Worm (Caenorhabditis elegans): ENCODE results near the gene hlh-8.

Gene hlh-8

DNA sequence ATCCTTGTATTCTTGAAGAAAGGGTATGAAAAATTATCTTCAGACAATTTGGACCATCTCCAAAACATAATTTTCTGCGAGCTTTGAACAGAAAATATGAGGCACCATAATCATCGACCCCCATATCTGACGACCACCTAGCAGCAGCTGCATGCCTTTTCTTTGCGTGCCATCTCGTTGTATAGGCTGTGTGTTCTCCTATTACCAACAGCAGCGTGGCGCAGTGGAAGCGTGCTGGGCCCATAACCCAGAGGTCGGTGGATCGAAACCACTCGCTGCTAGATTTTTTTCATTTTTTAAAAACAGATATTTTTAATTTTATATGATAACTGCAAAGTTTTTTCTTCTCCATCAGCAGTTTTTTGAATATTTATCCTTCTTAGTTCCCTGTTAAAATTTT lies 39.7 kb downstream of the hlh-8 start:
- TF ChIP-seq F16B12.6 (tag; optimal IDR thresholded peaks at IDR 0.05): no peak
- TF ChIP-seq grh-1 (GFP tag; IDR thresholded peaks at IDR 0.05): no peak
- peak; percentile 41 for TF ChIP-seq unc-86 (tag; optimal IDR thresholded peaks at IDR 0.05)
- TF ChIP-seq irx-1 (tag; optimal IDR thresholded peaks at IDR 0.05): no peak
- no peak for TF ChIP-seq aly-2 (tag; optimal IDR thresholded peaks at IDR 0.05)
- peak; percentile 35 for TF ChIP-seq nhr-71 (tag; optimal IDR thresholded peaks at IDR 0.05)
- TF ChIP-seq mdl-1 (tag; optimal IDR thresholded peaks at IDR 0.05): peak in 1 of 2 experiments; percentile 4
- TF ChIP-seq lin-15B (tag; optimal IDR thresholded peaks at IDR 0.05): no peak
- TF ChIP-seq nhr-237 (tag; optimal IDR thresholded peaks at IDR 0.05): no peak
- no peak for TF ChIP-seq nhr-11 (tag; optimal IDR thresholded peaks at IDR 0.05)
- TF ChIP-seq ceh-8 (GFP tag; optimal IDR thresholded peaks at IDR 0.05): no peak
- no peak for TF ChIP-seq efl-1 (optimal IDR thresholded peaks at IDR 0.05)
- peak in 1 of 2 experiments; percentile 82 for TF ChIP-seq efl-1 (GFP tag; optimal IDR thresholded peaks at IDR 0.05 in 1 of 2)
- TF ChIP-seq elt-3 (tag; optimal IDR thresholded peaks at IDR 0.05): no peak
- no peak for TF ChIP-seq xbp-1 (tag; optimal IDR thresholded peaks at IDR 0.05)
- no peak for TF ChIP-seq pag-3 (tag; optimal IDR thresholded peaks at IDR 0.05; ENCODE audit: borderline replicate concordance, insufficient read depth)
- no peak for TF ChIP-seq efl-3 (GFP tag; optimal IDR thresholded peaks at IDR 0.05)
- no peak for TF ChIP-seq zip-4 (GFP tag; optimal IDR thresholded peaks at IDR 0.05)
- no peak for TF ChIP-seq hpl-2 (GFP tag; optimal IDR thresholded peaks at IDR 0.05)
- peak; percentile 3 for TF ChIP-seq snu-23 (GFP tag; optimal IDR thresholded peaks at IDR 0.05)
- TF ChIP-seq sup-37 (GFP tag; optimal IDR thresholded peaks at IDR 0.05): no peak
- TF ChIP-seq sox-4 (tag; optimal IDR thresholded peaks at IDR 0.05): no peak
- no peak for TF ChIP-seq hlh-17 (GFP tag; optimal IDR thresholded peaks at IDR 0.05; ENCODE audit: borderline replicate concordance)
- TF ChIP-seq ceh-90 (tag; optimal IDR thresholded peaks at IDR 0.05): no peak
- no peak for TF ChIP-seq fkh-10 (GFP tag; optimal IDR thresholded peaks at IDR 0.05)
- TF ChIP-seq nhr-20 (tag; optimal IDR thresholded peaks at IDR 0.05): no peak
- TF ChIP-seq hlh-4 (tag; optimal IDR thresholded peaks at IDR 0.05): no peak
- no peak for TF ChIP-seq blmp-1 (tag; optimal IDR thresholded peaks at IDR 0.05)
- TF ChIP-seq swsn-7 (tag; optimal IDR thresholded peaks at IDR 0.05): peak; percentile 4
- TF ChIP-seq ets-5 (GFP tag; IDR thresholded peaks at IDR 0.05): no peak
- TF ChIP-seq aha-1 (tag; optimal IDR thresholded peaks at IDR 0.05): no peak
- no peak for TF ChIP-seq snpc-4 (tag; optimal IDR thresholded peaks at IDR 0.05)
- TF ChIP-seq ceh-82 (tag; optimal IDR thresholded peaks at IDR 0.05): peak in 2 of 3 experiments; percentile 28 to 35
- TF ChIP-seq ztf-4 (tag; optimal IDR thresholded peaks at IDR 0.05): no peak
- peak; percentile 49 for TF ChIP-seq nhr-47 (tag; optimal IDR thresholded peaks at IDR 0.05)
- peak; percentile 35 for TF ChIP-seq skn-1 (tag; optimal IDR thresholded peaks at IDR 0.05)
- TF ChIP-seq tbx-2 (tag; optimal IDR thresholded peaks at IDR 0.05): no peak
- no peak for TF ChIP-seq C16A3.4 (tag; optimal IDR thresholded peaks at IDR 0.05)
- TF ChIP-seq ztf-11 (tag; optimal IDR thresholded peaks at IDR 0.05): no peak
- no peak for TF ChIP-seq dpl-1 (GFP tag; optimal IDR thresholded peaks at IDR 0.05)
- TF ChIP-seq C04F5.9 (tag; optimal IDR thresholded peaks at IDR 0.05): no peak
- TF ChIP-seq nhr-84 (tag; optimal IDR thresholded peaks at IDR 0.05): no peak
- no peak for TF ChIP-seq nhr-12 (tag; optimal IDR thresholded peaks at IDR 0.05)
- TF ChIP-seq ceh-63 (GFP tag; optimal IDR thresholded peaks at IDR 0.05): no peak
- no peak for TF ChIP-seq lin-39 (tag; optimal IDR thresholded peaks at IDR 0.05)
- no peak for TF ChIP-seq fkh-4 (tag; optimal IDR thresholded peaks at IDR 0.05; ENCODE audit: borderline replicate concordance)
- no peak for TF ChIP-seq nhr-85 (tag)
- TF ChIP-seq rnt-1 (tag; optimal IDR thresholded peaks at IDR 0.05): peak; percentile 44
- no peak for TF ChIP-seq nhr-76 (tag; optimal IDR thresholded peaks at IDR 0.05)
- no peak for TF ChIP-seq mef-2 (tag; optimal IDR thresholded peaks at IDR 0.05)
- TF ChIP-seq lin-14 (GFP tag; optimal IDR thresholded peaks at IDR 0.05): no peak
- TF ChIP-seq sptf-1 (tag; optimal IDR thresholded peaks at IDR 0.05): no peak
- TF ChIP-seq isw-1 (GFP tag; IDR thresholded peaks at IDR 0.05): no peak
- no peak for TF ChIP-seq lin-13 (GFP tag; optimal IDR thresholded peaks at IDR 0.05)
- no peak for TF ChIP-seq mep-1 (tag; optimal IDR thresholded peaks at IDR 0.05)

All from whole organism, L1 larva.